Fruit fly (Drosophila melanogaster): Measurements from ENCODE around the gene SPE.

SPE gene

DNA sequence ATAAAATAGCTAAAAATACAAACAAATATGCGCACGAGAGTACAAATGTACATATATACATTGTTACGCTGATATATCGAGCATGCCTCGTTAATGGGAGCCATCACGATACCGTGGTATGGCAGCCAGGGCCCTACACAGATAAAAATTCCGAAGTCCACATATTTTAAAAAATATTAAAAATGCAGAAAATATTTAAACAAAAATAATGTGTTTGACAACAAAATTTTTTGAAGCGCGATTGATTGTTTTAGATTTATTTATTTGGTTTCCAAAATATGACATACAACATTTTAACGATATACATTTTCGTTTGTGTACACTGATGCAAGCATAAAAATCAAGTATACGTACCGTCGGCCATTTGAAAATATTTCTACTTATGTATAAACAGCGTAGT is 40.7 kb downstream of the SPE start (continued):
- TF ChIP-seq ems (GFP tag; optimal IDR thresholded peaks at IDR 0.05) = peak; percentile 64
- peak; percentile 73 for TF ChIP-seq ranshi (GFP tag; IDR thresholded peaks at IDR 0.05)
- TF ChIP-seq CG12299 (tag; optimal IDR thresholded peaks at IDR 0.05) = peak; percentile 37
- TF ChIP-seq GATAe (GFP tag; conservative IDR thresholded peaks at IDR 0.05) = peak; percentile 74
- no peak for TF ChIP-seq CG3407 (GFP tag; optimal IDR thresholded peaks at IDR 0.05)
- no peak for TF ChIP-seq zf30C (GFP tag; optimal IDR thresholded peaks at IDR 0.05)
- TF ChIP-seq Meics (GFP tag; optimal IDR thresholded peaks at IDR 0.05) = peak; percentile 89
- peak; percentile 64 for TF ChIP-seq ttk (GFP tag; IDR thresholded peaks at IDR 0.05)
- TF ChIP-seq CG4707 (GFP tag; optimal IDR thresholded peaks at IDR 0.05) = no peak
- peak; percentile 33 for TF ChIP-seq sqz (GFP tag; optimal IDR thresholded peaks at IDR 0.05)
- TF ChIP-seq CG11723 (GFP tag; optimal IDR thresholded peaks at IDR 0.05) = peak; percentile 36
- peak; percentile 75; the same call in 1 of the 2 replicates for TF ChIP-seq ham (GFP tag; IDR thresholded peaks at IDR 0.05)
- peak; percentile 57 for TF ChIP-seq Camta (GFP tag; optimal IDR thresholded peaks at IDR 0.05)
- peak; percentile 78 for TF ChIP-seq CG6854 (GFP tag; optimal IDR thresholded peaks at IDR 0.05)
- TF ChIP-seq Poxn (GFP tag; IDR thresholded peaks at IDR 0.05) = no peak; the same call in 1 of the 2 replicates
- peak; percentile 45 to 57 for TF ChIP-seq chif (GFP tag; optimal IDR thresholded peaks at IDR 0.05)
- TF ChIP-seq CG7839 (tag; optimal IDR thresholded peaks at IDR 0.05) = peak; percentile 85
- TF ChIP-seq CG32772 (GFP tag; IDR thresholded peaks at IDR 0.05) = peak; percentile 68; the same call in 1 of the 2 replicates
- TF ChIP-seq gt (GFP tag; IDR thresholded peaks at IDR 0.05) = no peak
- TF ChIP-seq shn (GFP tag; optimal IDR thresholded peaks at IDR 0.05) = peak; percentile 32
- TF ChIP-seq ATbp (GFP tag; optimal IDR thresholded peaks at IDR 0.05) = peak; percentile 46
- TF ChIP-seq CG17612 (GFP tag; IDR thresholded peaks at IDR 0.05) = peak; percentile 80
- TF ChIP-seq abd-A (tag; optimal IDR thresholded peaks at IDR 0.05) = peak; percentile 5
- peak; percentile 2 for TF ChIP-seq CG8359 (GFP tag; optimal IDR thresholded peaks at IDR 0.05; ENCODE audit: borderline replicate concordance)
- peak; percentile 72 for TF ChIP-seq schlank (tag; optimal IDR thresholded peaks at IDR 0.05)
- peak; percentile 71 for TF ChIP-seq nmo (GFP tag; optimal IDR thresholded peaks at IDR 0.05)
- no peak for TF ChIP-seq Lpt (GFP tag; optimal IDR thresholded peaks at IDR 0.05)
- no peak for TF ChIP-seq YL-1 (GFP tag; optimal IDR thresholded peaks at IDR 0.05)
- TF ChIP-seq Hr78 (GFP tag; optimal IDR thresholded peaks at IDR 0.05) = no peak
- TF ChIP-seq stc (GFP tag; IDR thresholded peaks at IDR 0.05) = peak; percentile 81
- peak; percentile 34 for TF ChIP-seq odd (GFP tag; optimal IDR thresholded peaks at IDR 0.05)
- TF ChIP-seq CG10366 (GFP tag; IDR thresholded peaks at IDR 0.05) = peak; percentile 77
- TF ChIP-seq NK7.1 (GFP tag; optimal IDR thresholded peaks at IDR 0.05) = peak; percentile 42
- no peak for TF ChIP-seq ewg (GFP tag; optimal IDR thresholded peaks at IDR 0.05)
- TF ChIP-seq HmgD (GFP tag; optimal IDR thresholded peaks at IDR 0.05) = no peak
- peak in 1 of 2 experiments; percentile 8 for TF ChIP-seq crp (GFP tag; optimal IDR thresholded peaks at IDR 0.05)
- TF ChIP-seq esg (GFP tag; conservative IDR thresholded peaks at IDR 0.05) = peak; percentile 70
- TF ChIP-seq NfI (GFP tag; optimal IDR thresholded peaks at IDR 0.05) = peak; percentile 65
- TF ChIP-seq tup (GFP tag; optimal IDR thresholded peaks at IDR 0.05) = peak; percentile 40
- TF ChIP-seq mld (GFP tag; IDR thresholded peaks at IDR 0.05; ENCODE audit: partially characterized antibody) = no peak
- TF ChIP-seq Atf3 (GFP tag; optimal IDR thresholded peaks at IDR 0.05) = no peak
- peak; percentile 72 for TF ChIP-seq Asciz (GFP tag; optimal IDR thresholded peaks at IDR 0.05)
- peak; percentile 4 for TF ChIP-seq gsb-n (tag; optimal IDR thresholded peaks at IDR 0.05)
- TF ChIP-seq Hey (tag; optimal IDR thresholded peaks at IDR 0.05) = no peak
- peak; percentile 49 for TF ChIP-seq CG10462 (GFP tag; optimal IDR thresholded peaks at IDR 0.05)
- TF ChIP-seq nau (GFP tag; optimal IDR thresholded peaks at IDR 0.05) = peak; percentile 60
- TF ChIP-seq CG8478 (optimal IDR thresholded peaks at IDR 0.05) = no peak
- TF ChIP-seq az2 (GFP tag; optimal IDR thresholded peaks at IDR 0.05) = peak; percentile 59
- TF ChIP-seq CG7745 (tag; optimal IDR thresholded peaks at IDR 0.05) = no peak
- TF ChIP-seq gem (tag; optimal IDR thresholded peaks at IDR 0.05) = peak; percentile 88
